Fruit fly (Drosophila melanogaster) whole organism, embryonic: ENCODE measurements around the gene CG6041.
A peak's percentile ranks its signal among the peaks of the same experiment; 100 is the strongest.

Source experiments
- ATbp ChIP-seq: fragments of 200-800 bp; sonication (Bioruptor generic); optimal IDR thresholded peaks from 2 replicates; lab custom pipeline; 2017; ENCODE audit warnings: missing biosample characterization, mild to moderate bottlenecking, missing genetic modification characterization, missing genetic modification reagents
- CG10979 ChIP-seq: fragments of 200-800 bp; sonication (Bioruptor generic); optimal IDR thresholded peaks from 2 replicates; lab custom pipeline; 2018; ENCODE audit warnings: missing biosample characterization, mild to moderate bottlenecking, missing genetic modification characterization, moderate library complexity
- CG13296 ChIP-seq: fragments of 200-800 bp; sonication (Bioruptor generic); optimal IDR thresholded peaks from 3 replicates; lab custom pipeline; 2018; ENCODE audit warnings: missing biosample characterization, mild to moderate bottlenecking, missing genetic modification characterization
- CG14667 ChIP-seq: fragments of 200-800 bp; sonication (Bioruptor generic); IDR thresholded peaks from 2 replicates; pipeline ENCODE4 v1.3.6; 2022; ENCODE audit warnings: missing biosample characterization, missing genetic modification characterization
- CG15269 ChIP-seq: fragments of 200-800 bp; sonication (Bioruptor generic); optimal IDR thresholded peaks from 2 replicates; lab custom pipeline; 2018; ENCODE audit warnings: missing biosample characterization, mild to moderate bottlenecking, missing genetic modification characterization, moderate library complexity
- CG15601 ChIP-seq: fragments of 200-800 bp; sonication (Bioruptor generic); optimal IDR thresholded peaks from 3 replicates; lab custom pipeline; 2019; ENCODE audit warnings: missing biosample characterization, mild to moderate bottlenecking, missing genetic modification characterization, moderate library complexity
- CG1647 ChIP-seq: fragments of 200-800 bp; sonication (Bioruptor generic); optimal IDR thresholded peaks from 3 replicates; lab custom pipeline; 2016; ENCODE audit warnings: missing biosample characterization, missing genetic modification characterization
- CG16863 ChIP-seq: fragments of 200-800 bp; sonication (Bioruptor generic); optimal IDR thresholded peaks from 3 replicates; lab custom pipeline; 2016; ENCODE audit warnings: missing biosample characterization, missing genetic modification characterization
- CG17612 ChIP-seq: fragments of 200-800 bp; sonication (Bioruptor generic); IDR thresholded peaks from 2 replicates; pipeline ENCODE4 v1.3.6; 2022; ENCODE audit warnings: missing biosample characterization, missing genetic modification characterization
- CG3163 ChIP-seq: fragments of 200-800 bp; sonication (Bioruptor generic); optimal IDR thresholded peaks from 3 replicates; lab custom pipeline; 2016; ENCODE audit warnings: missing biosample characterization, missing genetic modification characterization
- CG34376 ChIP-seq: fragments of 200-800 bp; sonication (Bioruptor generic); optimal IDR thresholded peaks from 2 replicates; lab custom pipeline; 2018; ENCODE audit warnings: missing biosample characterization, mild to moderate bottlenecking, missing genetic modification characterization
- CG43689 ChIP-seq: fragments of 200-800 bp; sonication (Bioruptor generic); IDR thresholded peaks from 2 replicates; pipeline ENCODE4 v1.3.6; 2022; ENCODE audit warnings: missing biosample characterization, missing genetic modification characterization
- CG4404 ChIP-seq: fragments of 200-800 bp; sonication (Bioruptor generic); IDR thresholded peaks from 2 replicates; pipeline ENCODE4 v1.3.6; 2022; ENCODE audit warnings: missing biosample characterization, missing genetic modification characterization
- CG4617 ChIP-seq: fragments of 200-800 bp; sonication (Bioruptor generic); optimal IDR thresholded peaks from 3 replicates; lab custom pipeline; 2016; ENCODE audit warnings: missing biosample characterization, missing genetic modification characterization, borderline replicate concordance
- CG5245 ChIP-seq: fragments of 200-800 bp; sonication (Bioruptor generic); optimal IDR thresholded peaks from 3 replicates; lab custom pipeline; 2016; ENCODE audit warnings: missing biosample characterization, missing genetic modification characterization
- CG6765 ChIP-seq: fragments of 200-800 bp; sonication (Bioruptor generic); optimal IDR thresholded peaks from 3 replicates; lab custom pipeline; 2017; ENCODE audit warnings: missing biosample characterization, mild to moderate bottlenecking, missing genetic modification characterization
- CG7556 ChIP-seq: fragments of 200-800 bp; sonication (Bioruptor generic); optimal IDR thresholded peaks from 2 replicates; lab custom pipeline; 2017; ENCODE audit warnings: missing biosample characterization, mild to moderate bottlenecking, missing genetic modification characterization
- CG9932 ChIP-seq: fragments of 200-800 bp; sonication (Bioruptor generic); IDR thresholded peaks from 2 replicates; pipeline ENCODE4 v1.3.6; 2022; ENCODE audit warnings: missing biosample characterization, missing genetic modification characterization
- Deaf1 ChIP-seq: fragments of 200-800 bp; optimal IDR thresholded peaks from 3 replicates; lab custom pipeline; 2019; ENCODE audit warnings: missing biosample characterization, mild to moderate bottlenecking, missing genetic modification characterization, moderate library complexity
- Dip2 ChIP-seq: fragments of 200-800 bp; sonication (Bioruptor generic); IDR thresholded peaks from 2 replicates; pipeline ENCODE4 v1.3.6; 2022; ENCODE audit warnings: missing biosample characterization, missing genetic modification characterization
- Ets65A ChIP-seq: fragments of 200-800 bp; sonication (Bioruptor generic); peaks from one replicate; lab custom pipeline; 2016; ENCODE audit warnings: missing biosample characterization, missing genetic modification characterization
- HHEX ChIP-seq: fragments of 200-800 bp; sonication (Bioruptor generic); optimal IDR thresholded peaks from 3 replicates; lab custom pipeline; 2017; ENCODE audit warnings: missing biosample characterization, mild to moderate bottlenecking, missing genetic modification characterization, missing genetic modification reagents
- Nf-YB ChIP-seq: fragments of 200-800 bp; sonication (Bioruptor generic); optimal IDR thresholded peaks from 3 replicates; lab custom pipeline; 2019; ENCODE audit warnings: missing biosample characterization, mild to moderate bottlenecking, missing genetic modification characterization, moderate library complexity
- NfI ChIP-seq: fragments of 200-800 bp; sonication (Bioruptor generic); optimal IDR thresholded peaks from 3 replicates; lab custom pipeline; 2018; ENCODE audit warnings: missing biosample characterization, mild to moderate bottlenecking, missing genetic modification characterization, moderate library complexity
- Scr ChIP-seq: fragments of 200-800 bp; sonication (Bioruptor generic); IDR thresholded peaks from 2 replicates; pipeline ENCODE4 v1.3.6; 2022; ENCODE audit warnings: missing biosample characterization, missing genetic modification characterization; ENCODE audit not compliant: partially characterized antibody
- Stat92E ChIP-seq, 3 experiments: fragments of >200 bp in 2 of 3; fragments of 200-800 bp in 1 of 3; sonication (Bioruptor generic) in 1 of 3; optimal IDR thresholded peaks; 2 replicates each; lab custom pipeline; 2017 to 2019; ENCODE audit warnings: missing biosample characterization in 3 of 3, missing genetic modification characterization in 3 of 3, mild to moderate bottlenecking in 1 of 3, moderate library complexity in 1 of 3
- btn ChIP-seq: fragments of 200-800 bp; sonication (Bioruptor generic); optimal IDR thresholded peaks from 2 replicates; lab custom pipeline; 2016; ENCODE audit warnings: missing biosample characterization, missing genetic modification characterization
- caup ChIP-seq: fragments of 200-800 bp; sonication (Bioruptor generic); optimal IDR thresholded peaks from 3 replicates; lab custom pipeline; 2017; ENCODE audit warnings: missing biosample characterization, mild to moderate bottlenecking, missing genetic modification characterization, moderate library complexity; ENCODE audit not compliant: severe bottlenecking
- chinmo ChIP-seq: fragments of 200-800 bp; sonication (Bioruptor generic); IDR thresholded peaks from 4 replicates; pipeline ENCODE4 v1.3.6; 2022; ENCODE audit warnings: missing biosample characterization, missing genetic modification characterization; ENCODE audit not compliant: partially characterized antibody
- crp ChIP-seq, 2 experiments: fragments of 200-800 bp; sonication (Bioruptor generic); optimal IDR thresholded peaks; 2 replicates in 1 of 2; 3 replicates in 1 of 2; lab custom pipeline; 2017; ENCODE audit warnings: missing biosample characterization in 2 of 2, missing genetic modification characterization in 2 of 2, mild to moderate bottlenecking in 1 of 2, moderate library complexity in 1 of 2
- cwo ChIP-seq: fragments of 200-800 bp; sonication (Bioruptor generic); optimal IDR thresholded peaks from 3 replicates; lab custom pipeline; 2017; ENCODE audit warnings: missing biosample characterization, missing genetic modification characterization, mild to moderate bottlenecking, moderate library complexity, missing genetic modification reagents
- dysf ChIP-seq: fragments of 200-800 bp; sonication (Bioruptor generic); IDR thresholded peaks from 3 replicates; pipeline ENCODE4 v1.3.6; 2022; ENCODE audit warnings: missing biosample characterization, missing genetic modification characterization
- gcm ChIP-seq: fragments of 200-800 bp; sonication (Bioruptor generic); optimal IDR thresholded peaks from 2 replicates; lab custom pipeline; 2019; ENCODE audit warnings: missing biosample characterization, mild to moderate bottlenecking, missing genetic modification characterization, moderate library complexity
- her ChIP-seq: fragments of 200-800 bp; sonication (Bioruptor generic); optimal IDR thresholded peaks from 2 replicates; lab custom pipeline; 2016; ENCODE audit warnings: missing biosample characterization, missing genetic modification characterization
- hkb ChIP-seq, 2 experiments: fragments of 200-800 bp in 1 of 2; fragments of >200 bp in 1 of 2; sonication (Bioruptor generic) in 1 of 2; IDR thresholded peaks in 1 of 2; optimal IDR thresholded peaks in 1 of 2; 2 replicates each; pipeline versions ENCODE4 v1.3.6 to Lab custom; 2017 to 2022; ENCODE audit warnings: missing biosample characterization in 1 of 2, missing genetic modification characterization in 1 of 2
- jumu ChIP-seq: fragments of 200-800 bp; sonication (Bioruptor generic); optimal IDR thresholded peaks from 3 replicates; lab custom pipeline; 2016; ENCODE audit warnings: missing biosample characterization, missing genetic modification characterization
- mam ChIP-seq: fragments of 200-800 bp; sonication (Bioruptor generic); optimal IDR thresholded peaks from 3 replicates; lab custom pipeline; 2016; ENCODE audit warnings: missing biosample characterization, missing genetic modification characterization
- phol ChIP-seq: fragments of 200-800 bp; sonication (Bioruptor generic); optimal IDR thresholded peaks from 3 replicates; lab custom pipeline; 2018; ENCODE audit warnings: missing biosample characterization, mild to moderate bottlenecking, missing genetic modification characterization, moderate library complexity
- salm ChIP-seq: fragments of 200-800 bp; sonication (Bioruptor generic); optimal IDR thresholded peaks from 2 replicates; lab custom pipeline; 2018; ENCODE audit warnings: missing biosample characterization, mild to moderate bottlenecking, missing genetic modification characterization
- sc ChIP-seq, 3 experiments: fragments of >200 bp in 2 of 3; fragments of 200-800 bp in 1 of 3; sonication (Bioruptor generic) in 1 of 3; optimal IDR thresholded peaks; 2 replicates in 2 of 3; 3 replicates in 1 of 3; lab custom pipeline; 2017; ENCODE audit warnings: mild to moderate bottlenecking in 1 of 3, missing biosample characterization in 1 of 3, missing genetic modification characterization in 1 of 3, missing genetic modification reagents in 1 of 3
- sd ChIP-seq: fragments of 200-800 bp; sonication (Bioruptor generic); optimal IDR thresholded peaks from 3 replicates; lab custom pipeline; 2018; ENCODE audit warnings: missing biosample characterization, mild to moderate bottlenecking, missing genetic modification characterization, moderate library complexity
- sens-2 ChIP-seq: fragments of 200-800 bp; sonication (Bioruptor generic); IDR thresholded peaks from 2 replicates; pipeline ENCODE4 v1.3.6; 2022; ENCODE audit warnings: missing biosample characterization, missing genetic modification characterization
- slp2 ChIP-seq: fragments of 200-800 bp; sonication (Bioruptor generic); optimal IDR thresholded peaks from 2 replicates; lab custom pipeline; 2016; ENCODE audit warnings: missing biosample characterization, missing genetic modification characterization
- sug ChIP-seq: fragments of 200-800 bp; optimal IDR thresholded peaks from 2 replicates; lab custom pipeline; 2019; ENCODE audit warnings: missing biosample characterization, mild to moderate bottlenecking, missing genetic modification characterization, moderate library complexity
- tup ChIP-seq: fragments of 200-800 bp; sonication (Bioruptor generic); optimal IDR thresholded peaks from 2 replicates; lab custom pipeline; 2016; ENCODE audit warnings: missing biosample characterization, mild to moderate bottlenecking, missing genetic modification characterization, moderate library complexity
- twi ChIP-seq: fragments of 200-800 bp; optimal IDR thresholded peaks from 2 replicates; lab custom pipeline; 2019; ENCODE audit warnings: missing biosample characterization, mild to moderate bottlenecking, missing genetic modification characterization, moderate library complexity
- vvl ChIP-seq: fragments of 200-800 bp; sonication (Bioruptor generic); IDR thresholded peaks from 2 replicates; pipeline ENCODE4 v1.3.6; 2022; ENCODE audit warnings: missing biosample characterization, missing genetic modification characterization
- z ChIP-seq: fragments of 200-800 bp; sonication (Bioruptor generic); IDR thresholded peaks from 3 replicates; pipeline ENCODE4 v1.3.6; 2022; ENCODE audit warnings: missing biosample characterization, missing genetic modification characterization

CG6041 gene

DNA sequence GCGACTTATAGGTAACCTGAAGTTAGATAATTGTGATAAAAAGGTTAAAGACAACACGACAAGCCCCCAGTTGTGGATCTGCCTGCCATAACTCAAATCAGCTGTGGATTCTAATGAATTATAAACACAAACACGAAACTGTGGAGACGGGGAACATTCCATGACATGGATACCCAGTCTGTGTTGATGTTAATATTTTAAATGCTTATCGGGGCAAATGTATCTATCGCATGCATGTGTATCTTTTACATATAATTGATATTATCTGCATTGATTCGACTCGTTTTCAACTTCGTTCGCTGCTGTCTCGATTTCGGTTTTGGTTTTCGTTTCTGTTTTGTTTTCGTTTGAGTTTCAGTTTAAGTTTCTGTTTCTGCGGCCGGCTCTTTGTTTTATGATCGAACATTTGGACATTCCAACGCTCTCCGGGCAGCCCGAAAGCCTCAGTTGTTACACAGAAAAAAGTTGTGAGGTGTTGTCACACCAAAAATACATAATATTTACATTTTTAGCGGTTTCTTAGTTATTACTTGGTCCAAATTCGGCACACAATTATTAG lies 44.9 kb downstream of the CG6041 start (continued):
- TF ChIP-seq CG6765 (GFP tag; lab: Kevin White, UChicago), result no peak
- no peak for TF ChIP-seq HHEX (GFP tag; lab: Kevin White, UChicago)
- peak; percentile 38; the same call in 1 of the 2 replicates for TF ChIP-seq vvl (GFP tag; lab: Robert Waterston, UW)
- TF ChIP-seq tup (GFP tag; lab: Kevin White, UChicago), result no peak
- TF ChIP-seq CG3163 (GFP tag; lab: Kevin White, UChicago), result no peak
- TF ChIP-seq salm, result peak; percentile 18
- no peak for TF ChIP-seq mam (GFP tag; lab: Kevin White, UChicago)
- no peak for TF ChIP-seq NfI (GFP tag; lab: Kevin White, UChicago)
- TF ChIP-seq Deaf1, result peak; percentile 19
- TF ChIP-seq Stat92E (GFP tag; optimal IDR thresholded peaks at IDR 0.05; lab: Kevin White, UChicago), result peak in 1 of 3 experiments; percentile 81
- TF ChIP-seq CG5245, result no peak
- TF ChIP-seq Ets65A (GFP tag; lab: Kevin White, UChicago), result peak; percentile 49
- TF ChIP-seq CG15269, result peak; percentile 10
- 0 out of 4 replicates have a peak, but pooled peaks have one; percentile 9 for TF ChIP-seq chinmo
- TF ChIP-seq CG16863 (GFP tag; lab: Kevin White, UChicago), result no peak
- TF ChIP-seq CG1647 (GFP tag; lab: Kevin White, UChicago), result no peak
- TF ChIP-seq CG14667 (GFP tag; lab: Robert Waterston, UW), result no peak
- TF ChIP-seq ATbp (GFP tag; lab: Kevin White, UChicago), result no peak
- peak; percentile 82 for TF ChIP-seq sd (tag; lab: Kevin White, UChicago)

- TF ChIP-seq btn (GFP tag; lab: Kevin White, UChicago), result no peak
- no peak for TF ChIP-seq CG13296 (GFP tag; lab: Kevin White, UChicago)
- TF ChIP-seq CG15601 (tag; lab: Kevin White, UChicago), result peak; percentile 13
- TF ChIP-seq CG9932 (GFP tag; lab: Robert Waterston, UW), result no peak
- 0 out of 3 replicates have a peak, but pooled peaks have one; percentile 23 for TF ChIP-seq dysf (GFP tag; lab: Robert Waterston, UW)
- no peak for TF ChIP-seq sug (tag; lab: Kevin White, UChicago)
- TF ChIP-seq Deaf1, result no peak
- no peak for TF ChIP-seq twi
- TF ChIP-seq caup (GFP tag; lab: Kevin White, UChicago), result no peak
- peak; percentile 45; the same call in 1 of the 2 replicates for TF ChIP-seq CG4404 (GFP tag; lab: Robert Waterston, UW)
- TF ChIP-seq jumu (GFP tag; lab: Kevin White, UChicago), result no peak
- no peak for TF ChIP-seq CG34376 (GFP tag; lab: Kevin White, UChicago)
- TF ChIP-seq hkb (optimal IDR thresholded peaks at IDR 0.05; lab: Kevin White, UChicago), result no peak
- TF ChIP-seq hkb (GFP tag; IDR thresholded peaks at IDR 0.05; lab: Robert Waterston, UW), result peak; percentile 63
- no peak for TF ChIP-seq crp (GFP tag; optimal IDR thresholded peaks at IDR 0.05; lab: Kevin White, UChicago)
- no peak for TF ChIP-seq CG43689 (GFP tag; lab: Robert Waterston, UW)
- TF ChIP-seq Nf-YB (GFP tag; lab: Kevin White, UChicago), result no peak
- TF ChIP-seq CG17612, result no peak
- no peak for TF ChIP-seq sens-2 (GFP tag; lab: Robert Waterston, UW)
- TF ChIP-seq z (GFP tag; lab: Robert Waterston, UW), result no peak
- TF ChIP-seq gcm (GFP tag; lab: Kevin White, UChicago), result no peak
- TF ChIP-seq slp2 (GFP tag; lab: Kevin White, UChicago), result no peak
- peak; percentile 44 for TF ChIP-seq phol
- TF ChIP-seq sc (optimal IDR thresholded peaks at IDR 0.05; lab: Kevin White, UChicago), result no peak
- no peak for TF ChIP-seq sc (GFP tag; optimal IDR thresholded peaks at IDR 0.05; lab: Kevin White, UChicago)
- TF ChIP-seq CG4617 (GFP tag; lab: Kevin White, UChicago), result no peak
- no peak for TF ChIP-seq Scr (GFP tag; lab: Robert Waterston, UW)
- TF ChIP-seq CG10979, result peak; percentile 59
- peak; percentile 34 for TF ChIP-seq CG7556 (GFP tag; lab: Kevin White, UChicago)
- no peak for TF ChIP-seq Dip2 (GFP tag; lab: Robert Waterston, UW)
- TF ChIP-seq cwo (GFP tag; lab: Kevin White, UChicago), result no peak
- no peak for TF ChIP-seq her
Measured at dm6 chrX:5995951-5996350, 48.0 kb downstream of the CG6041 start.
